Fruit fly (Drosophila melanogaster): ENCODE measurements around the gene CG15771.

The CG15771 gene

DNA sequence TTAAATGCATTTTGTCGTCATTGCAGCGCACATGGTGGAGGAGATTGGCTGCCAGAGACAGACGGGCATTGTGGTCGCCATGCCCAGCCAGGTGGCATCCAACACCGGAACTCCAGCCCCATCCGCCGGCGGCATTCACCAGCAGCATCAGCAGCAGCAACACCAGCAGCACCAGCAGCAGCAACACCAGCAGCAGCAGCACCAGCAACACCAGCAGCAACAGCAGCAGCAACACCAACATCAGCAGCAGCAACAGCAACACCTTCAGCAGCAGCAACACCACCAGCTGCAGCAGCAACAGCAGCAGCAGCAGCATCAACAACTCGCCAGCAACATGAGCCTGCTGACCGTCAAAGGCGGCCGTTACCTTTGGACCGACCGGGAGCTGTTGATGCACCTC, 2.5 kb upstream of the CG15771 start:
- TF ChIP-seq usp (GFP tag; optimal IDR thresholded peaks at IDR 0.05), result no peak
- no peak for TF ChIP-seq dl (GFP tag; optimal IDR thresholded peaks at IDR 0.05; ENCODE audit: insufficient read depth in 1 of 2, partially characterized antibody in 2 of 2)
- TF ChIP-seq Myc (optimal IDR thresholded peaks at IDR 0.05), result no peak
- TF ChIP-seq Dfd (GFP tag; optimal IDR thresholded peaks at IDR 0.05), result peak; percentile 96
- no peak for TF ChIP-seq HLH106 (tag; optimal IDR thresholded peaks at IDR 0.05)

- no peak for TF ChIP-seq brk (GFP tag; optimal IDR thresholded peaks at IDR 0.05)
- TF ChIP-seq Rel (GFP tag; optimal IDR thresholded peaks at IDR 0.05), result no peak
- peak; percentile 53 for TF ChIP-seq Rel (tag; optimal IDR thresholded peaks at IDR 0.05)
- TF ChIP-seq jim (GFP tag; optimal IDR thresholded peaks at IDR 0.05), result peak; percentile 82
- no peak for TF ChIP-seq lola (GFP tag; optimal IDR thresholded peaks at IDR 0.05)
- TF ChIP-seq Dfd (GFP tag; optimal IDR thresholded peaks at IDR 0.05), result peak; percentile 2
- TF ChIP-seq sv (GFP tag; optimal IDR thresholded peaks at IDR 0.05), result no peak
Observed at dm6 chrX:5756146-5756545, 772 bp downstream of the CG15771 start.

DNA sequence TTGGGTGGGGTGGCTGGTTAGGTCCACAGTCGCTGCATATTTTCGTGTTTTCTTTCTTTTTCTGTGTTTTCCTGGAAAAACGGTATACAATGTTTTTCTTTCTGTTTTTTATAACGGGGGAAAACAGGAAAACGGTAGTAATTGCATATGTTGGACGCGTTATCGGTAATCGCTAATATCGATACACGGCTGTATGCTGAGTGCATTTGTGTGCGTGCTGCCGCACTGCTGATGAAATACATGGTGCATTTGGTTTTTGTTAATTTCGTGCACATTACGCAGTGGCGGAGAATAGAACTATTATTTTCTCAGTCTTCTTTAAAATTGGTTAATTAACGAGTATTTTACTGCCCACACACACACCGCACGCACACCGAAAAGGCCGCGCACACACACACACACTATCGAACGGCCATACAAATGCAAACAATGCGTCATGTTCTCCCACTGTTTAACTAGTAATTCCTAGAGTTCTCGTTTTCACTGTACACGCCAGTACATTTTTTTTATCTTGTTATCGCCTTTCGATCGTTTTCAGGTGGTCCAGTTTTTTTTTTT, 8.1 kb downstream of the CG15771 start:
- TF ChIP-seq Rel (GFP tag; optimal IDR thresholded peaks at IDR 0.05) (no peak), Rel (tag; optimal IDR thresholded peaks at IDR 0.05) (peak; percentile 98), Jra (GFP tag; optimal IDR thresholded peaks at IDR 0.05) (no peak)

DNA sequence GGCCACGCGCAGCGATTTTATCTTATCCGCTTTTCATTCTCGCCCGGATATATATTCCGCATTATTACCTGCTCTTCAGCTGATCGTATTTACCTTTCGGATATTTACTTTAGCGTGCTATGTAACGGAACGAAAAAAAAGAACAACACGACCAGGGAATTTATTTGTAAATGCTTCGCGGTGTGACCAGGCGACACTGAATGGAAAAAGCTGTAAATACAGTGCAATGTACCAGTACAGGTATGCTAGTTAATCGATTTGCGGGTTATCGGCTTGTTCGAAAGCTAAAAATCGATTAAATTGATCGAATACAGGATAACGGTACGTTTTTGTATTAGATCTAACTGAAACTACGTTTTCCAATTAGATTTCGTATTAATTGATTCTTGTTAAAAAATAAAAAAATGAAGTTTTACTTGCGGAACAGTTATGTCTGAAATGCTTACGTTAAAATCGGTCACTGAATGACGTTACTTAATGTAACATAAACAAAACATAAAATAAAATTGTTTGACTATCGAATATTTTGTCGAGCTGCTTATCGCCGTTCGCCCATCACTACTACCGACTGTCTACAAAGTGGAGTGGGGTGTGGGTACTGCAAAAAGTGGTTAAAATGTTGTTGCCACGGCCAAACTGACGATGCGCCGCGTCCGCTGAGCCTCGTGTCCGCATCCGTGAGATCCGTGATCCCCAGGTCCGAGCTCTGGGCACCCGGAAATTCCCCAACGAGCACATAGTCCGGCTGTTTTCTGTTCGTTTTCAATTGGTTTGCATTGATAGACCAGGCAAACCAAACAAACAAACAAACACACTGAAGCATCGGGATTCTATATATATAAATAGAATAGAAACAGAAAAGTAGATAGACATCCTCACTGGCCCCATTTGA, 8.9 kb downstream of the CG15771 start, which contains the start of the genes MAPk-Ak2 and CG42699:
TSS of gene MAPk-Ak2 (minus strand) at position 203 of the 892 bp plus-strand sequence.
TSS of gene CG42699 (plus strand) at position 553 of the 892 bp plus-strand sequence.
- peak; percentile 71 for TF ChIP-seq Sp1 (GFP tag; optimal IDR thresholded peaks at IDR 0.05)
- TF ChIP-seq h (GFP tag; optimal IDR thresholded peaks at IDR 0.05), result peak; percentile 83
- TF ChIP-seq br (GFP tag; optimal IDR thresholded peaks at IDR 0.05), result peak; percentile 85
- TF ChIP-seq CG9705 (GFP tag; optimal IDR thresholded peaks at IDR 0.05), result peak; percentile 63
- peak; percentile 4 for TF ChIP-seq sv (GFP tag; optimal IDR thresholded peaks at IDR 0.05)
- no peak for TF ChIP-seq Vsx2 (GFP tag; optimal IDR thresholded peaks at IDR 0.05; ENCODE audit: partially characterized antibody)
- no peak for TF ChIP-seq Mio (GFP tag; optimal IDR thresholded peaks at IDR 0.05)
- TF ChIP-seq Hr78 (GFP tag; optimal IDR thresholded peaks at IDR 0.05), result no peak
- TF ChIP-seq CrebA (GFP tag; optimal IDR thresholded peaks at IDR 0.05; ENCODE audit: borderline replicate concordance), result no peak
- peak in 1 of 2 experiments; percentile 64 for TF ChIP-seq foxo (GFP tag; optimal IDR thresholded peaks at IDR 0.05)
- peak; percentile 74 for TF ChIP-seq rgr (GFP tag; optimal IDR thresholded peaks at IDR 0.05)
- peak; percentile 30 for TF ChIP-seq CG32264 (GFP tag; optimal IDR thresholded peaks at IDR 0.05)
- TF ChIP-seq dmrt93B (GFP tag; optimal IDR thresholded peaks at IDR 0.05), result peak; percentile 47
- TF ChIP-seq dsf (GFP tag; optimal IDR thresholded peaks at IDR 0.05; ENCODE audit: borderline replicate concordance), result peak; percentile 52
- TF ChIP-seq ey (GFP tag; optimal IDR thresholded peaks at IDR 0.05), result peak; percentile 42
- TF ChIP-seq Dfd (GFP tag; optimal IDR thresholded peaks at IDR 0.05), result no peak
- TF ChIP-seq Hnf4 (GFP tag; optimal IDR thresholded peaks at IDR 0.05), result peak; percentile 70
- TF ChIP-seq OdsH (GFP tag; optimal IDR thresholded peaks at IDR 0.05), result peak; percentile 44
- TF ChIP-seq tai (GFP tag; optimal IDR thresholded peaks at IDR 0.05), result no peak
- TF ChIP-seq lola (GFP tag; optimal IDR thresholded peaks at IDR 0.05), result no peak
- TF ChIP-seq jim (GFP tag; optimal IDR thresholded peaks at IDR 0.05), result peak; percentile 72
- TF ChIP-seq Hr83 (GFP tag; optimal IDR thresholded peaks at IDR 0.05; ENCODE audit: poor library complexity, severe bottlenecking), result peak; percentile 96
- peak; percentile 58 for TF ChIP-seq GATAd (GFP tag; optimal IDR thresholded peaks at IDR 0.05)
- TF ChIP-seq brk (GFP tag; optimal IDR thresholded peaks at IDR 0.05), result no peak
- no peak for TF ChIP-seq dl (GFP tag; optimal IDR thresholded peaks at IDR 0.05; ENCODE audit: insufficient read depth in 1 of 2, partially characterized antibody in 2 of 2)
- TF ChIP-seq Abd-B (GFP tag; optimal IDR thresholded peaks at IDR 0.05), result no peak
- no peak for TF ChIP-seq sage (GFP tag; optimal IDR thresholded peaks at IDR 0.05)
- peak; percentile 4 for TF ChIP-seq woc (GFP tag; optimal IDR thresholded peaks at IDR 0.05)
- peak; percentile 54 for TF ChIP-seq psq (GFP tag; optimal IDR thresholded peaks at IDR 0.05)
- TF ChIP-seq Rel (GFP tag; optimal IDR thresholded peaks at IDR 0.05), result no peak
- peak; percentile 76 for TF ChIP-seq Rel (tag; optimal IDR thresholded peaks at IDR 0.05)
- no peak for TF ChIP-seq N (GFP tag; optimal IDR thresholded peaks at IDR 0.05)
- TF ChIP-seq fru (GFP tag; optimal IDR thresholded peaks at IDR 0.05), result peak; percentile 65
- TF ChIP-seq Dif (GFP tag; optimal IDR thresholded peaks at IDR 0.05; ENCODE audit: partially characterized antibody), result no peak
- TF ChIP-seq Myc (optimal IDR thresholded peaks at IDR 0.05), result no peak
- no peak for TF ChIP-seq usp (GFP tag; optimal IDR thresholded peaks at IDR 0.05)
- peak; percentile 88 for TF ChIP-seq Jra (GFP tag; optimal IDR thresholded peaks at IDR 0.05)
- TF ChIP-seq pan (optimal IDR thresholded peaks at IDR 0.05), result no peak
- peak; percentile 35 for TF ChIP-seq HLH106 (tag; optimal IDR thresholded peaks at IDR 0.05)

All from whole organism, wandering third instar larva.